Worm (Caenorhabditis elegans) whole organism, late embryonic: Measurements from ENCODE around the gene C05G5.1.

Source experiments
- elt-2 ChIP-seq: sonication (generic microtip); optimal IDR thresholded peaks from 2 replicates; lab custom pipeline; 2016; ENCODE audit warnings: missing genetic modification reagents, missing genetic modification characterization, missing compliant biosample characterization
- ref-2 ChIP-seq: sonication (generic microtip); optimal IDR thresholded peaks from 2 replicates; lab custom pipeline; 2016; ENCODE audit warnings: missing genetic modification characterization, missing compliant biosample characterization

DNA sequence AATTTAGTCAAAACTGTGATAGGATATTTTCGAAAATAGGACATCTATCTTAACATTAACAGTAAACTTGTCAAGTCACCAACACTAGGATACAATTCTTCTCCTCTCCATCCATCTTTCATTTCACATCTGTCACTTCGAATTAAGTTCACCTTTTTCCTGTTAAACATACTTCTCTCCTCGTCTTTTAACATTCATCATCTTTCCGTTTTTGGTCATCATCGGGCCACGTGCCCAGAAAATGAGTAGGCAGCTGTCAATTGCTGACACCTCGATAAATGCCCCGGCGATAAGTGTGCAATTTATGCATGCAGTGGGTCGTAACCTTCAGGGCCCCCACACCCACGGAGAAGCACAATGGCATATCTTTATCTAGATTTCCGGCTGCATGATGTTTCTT is 40.3 kb upstream of the C05G5.1 start:
- TF ChIP-seq ref-2 (tag; lab: Kevin White, UChicago) (no peak), elt-2 (tag; lab: Kevin White, UChicago) (no peak)
